Fruit fly (Drosophila melanogaster) whole organism, larva: Measurements from ENCODE around the gene CG31278.

Experiments
- noc ChIP-seq: fragments of 200-800 bp; sonication (Bioruptor generic); optimal IDR thresholded peaks from 3 replicates; lab custom pipeline; 2019; ENCODE audit warnings: missing biosample characterization, mild to moderate bottlenecking, missing genetic modification characterization, moderate library complexity

Gene CG31278

DNA sequence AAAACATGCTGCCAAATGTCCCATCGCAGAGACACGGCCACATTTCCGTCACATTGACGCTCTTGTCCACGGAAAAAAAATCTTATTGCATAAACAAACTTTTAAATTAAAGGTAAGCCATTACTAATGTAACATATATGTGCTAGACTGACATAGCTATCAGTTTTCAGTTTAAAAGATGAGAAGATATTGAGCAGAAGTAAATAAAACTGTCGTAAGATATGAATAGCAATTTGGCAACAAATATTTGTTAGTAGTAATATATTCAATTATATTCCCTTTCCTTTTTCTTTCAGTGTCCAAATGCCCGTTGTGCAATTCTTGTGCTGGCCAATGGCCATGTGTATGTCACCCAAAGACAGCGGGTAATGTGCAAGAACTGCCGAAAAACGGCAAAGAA lies 49.4 kb downstream of the CG31278 start:
- no peak for TF ChIP-seq noc (tag; lab: Kevin White, UChicago)
